Fruit fly (Drosophila melanogaster) Kc167 (cell line): Measurements from ENCODE around the gene Grip163.

Source experiments
- Myc ChIP-seq: fragments of >200 bp; optimal IDR thresholded peaks from 2 replicates; lab custom pipeline; 2017; ENCODE audit warnings: missing external identifiers
- psq ChIP-seq: fragments of >200 bp; optimal IDR thresholded peaks from 2 replicates; lab custom pipeline; 2017; ENCODE audit warnings: missing external identifiers
- ttk ChIP-seq: sonication (Bioruptor generic); optimal IDR thresholded peaks from 2 replicates; lab custom pipeline; 2017; ENCODE audit warnings: missing external identifiers

dm6 chr3L:12013698-12014097 is 15.8 kb upstream of the Grip163 start:
- TF ChIP-seq psq (lab: Kevin White, UChicago): no peak
- no peak for TF ChIP-seq ttk (lab: Kevin White, UChicago)
- TF ChIP-seq Myc (lab: Kevin White, UChicago): no peak
